Worm (Caenorhabditis elegans) whole organism, young adult: Measurements from ENCODE around the gene C15H9.4.

Source experiments
- B0336.3 ChIP-seq: fragments of 200-800 bp; sonication (Bioruptor generic); IDR thresholded peaks from 2 replicates; pipeline ENCODE4 v1.3.6; 2022; ENCODE audit warnings: missing genetic modification characterization, missing compliant biosample characterization
- F10E7.11 ChIP-seq: sonication (generic microtip); optimal IDR thresholded peaks from 2 replicates; lab custom pipeline; 2017; ENCODE audit warnings: mild to moderate bottlenecking, missing genetic modification characterization, moderate library complexity, missing compliant biosample characterization
- F33H1.4 ChIP-seq: fragments of 200-800 bp; sonication (Bioruptor generic); IDR thresholded peaks from 2 replicates; pipeline ENCODE4 v1.3.6; 2022; ENCODE audit warnings: missing genetic modification reagents, missing genetic modification characterization, missing compliant biosample characterization
- T07F8.4 ChIP-seq: sonication (generic microtip); optimal IDR thresholded peaks from 2 replicates; lab custom pipeline; 2016; ENCODE audit warnings: mild to moderate bottlenecking, missing genetic modification characterization, moderate library complexity, missing compliant biosample characterization
- T26A5.8 ChIP-seq: sonication (generic microtip); optimal IDR thresholded peaks from 2 replicates; lab custom pipeline; 2016; ENCODE audit warnings: missing genetic modification characterization, missing compliant biosample characterization
- ama-1 ChIP-seq, 3 experiments: fragments of 150-350 bp in 1 of 3; sonication (generic microtip) in 2 of 3; optimal IDR thresholded peaks; 2 replicates each; lab custom pipeline; 2014 to 2018; ENCODE audit warnings: missing biosample characterization in 2 of 3, missing genetic modification characterization in 2 of 3, missing genetic modification reagents in 2 of 3
- efl-1 ChIP-seq: fragments of 150-350 bp; optimal IDR thresholded peaks from 2 replicates; lab custom pipeline; 2014; ENCODE audit warnings: missing biosample characterization, missing genetic modification reagents, missing genetic modification characterization
- pha-4 ChIP-seq: fragments of 150-350 bp; sonication (generic microtip); optimal IDR thresholded peaks from 2 replicates; lab custom pipeline; 2014; ENCODE audit warnings: missing biosample characterization, missing genetic modification reagents, missing genetic modification characterization
- snpc-3.4 ChIP-seq: sonication (generic microtip); optimal IDR thresholded peaks from 2 replicates; lab custom pipeline; 2017; ENCODE audit warnings: missing genetic modification characterization, mild to moderate bottlenecking, missing compliant biosample characterization, antibody characterized with exemption, moderate library complexity, missing genotype, missing genetic modification reagents
- unc-62 ChIP-seq: fragments of 150-350 bp; optimal IDR thresholded peaks from 2 replicates; lab custom pipeline; 2014; ENCODE audit warnings: missing biosample characterization, missing genetic modification reagents, missing genetic modification characterization
- ztf-26 ChIP-seq: sonication (generic microtip); optimal IDR thresholded peaks from 2 replicates; lab custom pipeline; 2017; ENCODE audit warnings: missing genetic modification characterization, missing compliant biosample characterization

ce11 chrX:6057580-6058305, 39.7 kb upstream of the C15H9.4 start, which contains the start of gene gln-1:
- TF ChIP-seq ztf-26 (tag; lab: Kevin White, UChicago) = no peak
- no peak for TF ChIP-seq F10E7.11 (tag; lab: Kevin White, UChicago)
- TF ChIP-seq ama-1 (optimal IDR thresholded peaks at IDR 0.05; lab: Kevin White, UChicago) = no peak
- no peak for TF ChIP-seq ama-1 (GFP tag; optimal IDR thresholded peaks at IDR 0.05; lab: Kevin White, UChicago)
- no peak for TF ChIP-seq pha-4
- no peak for TF ChIP-seq B0336.3 (GFP tag; lab: Robert Waterston, UW)
- TF ChIP-seq F33H1.4 (GFP tag; lab: Robert Waterston, UW) = no peak
- no peak for TF ChIP-seq unc-62 (GFP tag; lab: Kevin White, UChicago)
- no peak for TF ChIP-seq T26A5.8 (tag; lab: Kevin White, UChicago)
- no peak for TF ChIP-seq efl-1 (GFP tag; lab: Kevin White, UChicago)
- no peak for TF ChIP-seq snpc-3.4 (tag; lab: Kevin White, UChicago)
- no peak for TF ChIP-seq T07F8.4
